Worm (Caenorhabditis elegans) whole organism, L2 larva: ENCODE results near the gene clec-175.

Experiments
- C34F6.9 ChIP-seq: fragments of 150-350 bp; optimal IDR thresholded peaks from 2 replicates; lab custom pipeline; 2014; ENCODE audit warnings: missing biosample characterization, missing genetic modification characterization
- F13H6.1 ChIP-seq: sonication (generic microtip); optimal IDR thresholded peaks from 2 replicates; lab custom pipeline; 2016; ENCODE audit warnings: missing genetic modification characterization, missing compliant biosample characterization
- R02D3.7 ChIP-seq: fragments of 150-350 bp; optimal IDR thresholded peaks from 2 replicates; lab custom pipeline; 2014; ENCODE audit warnings: missing biosample characterization, missing genetic modification characterization
- Y55F3AM.14 ChIP-seq: fragments of 200-800 bp; sonication (Bioruptor generic); optimal IDR thresholded peaks from 2 replicates; lab custom pipeline; 2018; ENCODE audit warnings: mild to moderate bottlenecking, missing genetic modification characterization, missing compliant biosample characterization
- alr-1 ChIP-seq: fragments of 150-350 bp; optimal IDR thresholded peaks from 2 replicates; lab custom pipeline; 2014; ENCODE audit warnings: missing biosample characterization, missing genetic modification characterization
- aly-2 ChIP-seq: fragments of 150-350 bp; optimal IDR thresholded peaks from 2 replicates; lab custom pipeline; 2014; ENCODE audit warnings: missing biosample characterization, missing genetic modification characterization
- blmp-1 ChIP-seq: sonication (generic microtip); optimal IDR thresholded peaks from 2 replicates; lab custom pipeline; 2017; ENCODE audit warnings: missing genetic modification characterization, mild to moderate bottlenecking, missing compliant biosample characterization, antibody characterized with exemption, moderate library complexity; ENCODE audit not compliant: insufficient read depth
- ceh-16 ChIP-seq: fragments of 150-350 bp; optimal IDR thresholded peaks from 2 replicates; lab custom pipeline; 2014; ENCODE audit warnings: missing biosample characterization, missing genetic modification characterization
- ceh-82 ChIP-seq: fragments of 150-350 bp; optimal IDR thresholded peaks from 2 replicates; lab custom pipeline; 2014; ENCODE audit warnings: missing biosample characterization, missing genetic modification characterization
- crh-2 ChIP-seq: sonication (generic microtip); optimal IDR thresholded peaks from 2 replicates; lab custom pipeline; 2017; ENCODE audit warnings: missing biosample characterization, missing genetic modification characterization
- dmd-4 ChIP-seq: sonication (generic microtip); optimal IDR thresholded peaks from 2 replicates; lab custom pipeline; 2017; ENCODE audit warnings: missing biosample characterization, missing genetic modification characterization
- egl-27 ChIP-seq: sonication (generic microtip); optimal IDR thresholded peaks from 3 replicates; lab custom pipeline; 2017; ENCODE audit warnings: missing biosample characterization, missing genetic modification reagents, missing genetic modification characterization
- elt-1 ChIP-seq: fragments of 150-350 bp; optimal IDR thresholded peaks from 2 replicates; lab custom pipeline; 2014; ENCODE audit warnings: missing biosample characterization, missing genetic modification characterization
- elt-3 ChIP-seq: sonication (generic microtip); optimal IDR thresholded peaks from 2 replicates; lab custom pipeline; 2017; ENCODE audit warnings: missing biosample characterization, missing genetic modification characterization
- fos-1 ChIP-seq: fragments of 150-350 bp; optimal IDR thresholded peaks from 2 replicates; lab custom pipeline; 2014; ENCODE audit warnings: missing biosample characterization, missing genetic modification characterization
- gmeb-1 ChIP-seq: fragments of 150-350 bp; optimal IDR thresholded peaks from 2 replicates; lab custom pipeline; 2014; ENCODE audit warnings: missing biosample characterization, missing genetic modification characterization
- lin-11 ChIP-seq: fragments of 150-350 bp; sonication (generic microtip); optimal IDR thresholded peaks from 2 replicates; lab custom pipeline; 2014; ENCODE audit warnings: missing biosample characterization, missing genetic modification characterization, inconsistent platforms, mixed read lengths
- lin-13 ChIP-seq: fragments of 150-350 bp; optimal IDR thresholded peaks from 2 replicates; lab custom pipeline; 2014; ENCODE audit warnings: missing biosample characterization, missing genetic modification reagents, missing genetic modification characterization
- lin-39 ChIP-seq: fragments of 150-350 bp; optimal IDR thresholded peaks from 2 replicates; lab custom pipeline; 2014; ENCODE audit warnings: missing biosample characterization, missing genetic modification reagents, missing genetic modification characterization
- lsy-2 ChIP-seq, 2 experiments: fragments of 150-350 bp in 1 of 2; sonication (generic microtip) in 1 of 2; optimal IDR thresholded peaks; 2 replicates each; lab custom pipeline; 2014 to 2017; ENCODE audit warnings: missing biosample characterization in 2 of 2, missing genetic modification characterization in 2 of 2
- mab-5 ChIP-seq: fragments of 150-350 bp; optimal IDR thresholded peaks from 2 replicates; lab custom pipeline; 2014; ENCODE audit warnings: missing biosample characterization, missing genetic modification characterization
- mbf-1 ChIP-seq: sonication (generic microtip); optimal IDR thresholded peaks from 2 replicates; lab custom pipeline; 2017; ENCODE audit warnings: missing biosample characterization, missing genetic modification characterization
- mdl-1 ChIP-seq, 2 experiments: fragments of 150-350 bp in 1 of 2; sonication (generic microtip) in 1 of 2; optimal IDR thresholded peaks; 2 replicates each; lab custom pipeline; 2017; ENCODE audit warnings: missing biosample characterization in 2 of 2, missing genetic modification characterization in 2 of 2
- nhr-11 ChIP-seq: fragments of 150-350 bp; optimal IDR thresholded peaks from 2 replicates; lab custom pipeline; 2014; ENCODE audit warnings: missing biosample characterization, missing genetic modification characterization
- nhr-129 ChIP-seq: fragments of 150-350 bp; optimal IDR thresholded peaks from 2 replicates; lab custom pipeline; 2014; ENCODE audit warnings: missing biosample characterization, missing genetic modification characterization
- nhr-21 ChIP-seq: fragments of 150-350 bp; optimal IDR thresholded peaks from 2 replicates; lab custom pipeline; 2014; ENCODE audit warnings: missing biosample characterization, missing genetic modification characterization
- nhr-23 ChIP-seq: fragments of 150-350 bp; optimal IDR thresholded peaks from 2 replicates; lab custom pipeline; 2014; ENCODE audit warnings: missing biosample characterization, missing genetic modification reagents, missing genetic modification characterization
- nhr-237 ChIP-seq: fragments of 150-350 bp; optimal IDR thresholded peaks from 2 replicates; lab custom pipeline; 2014; ENCODE audit warnings: missing biosample characterization, missing genetic modification characterization
- nhr-25 ChIP-seq: fragments of 150-350 bp; sonication (generic microtip); optimal IDR thresholded peaks from 3 replicates; lab custom pipeline; 2014; ENCODE audit warnings: missing biosample characterization, missing genetic modification characterization
- nhr-6 ChIP-seq: fragments of 150-350 bp; optimal IDR thresholded peaks from 2 replicates; lab custom pipeline; 2014; ENCODE audit warnings: missing biosample characterization, missing genetic modification characterization
- nhr-77 ChIP-seq: fragments of 150-350 bp; optimal IDR thresholded peaks from 2 replicates; lab custom pipeline; 2014; ENCODE audit warnings: missing biosample characterization, missing genetic modification characterization
- peb-1 ChIP-seq: fragments of 150-350 bp; optimal IDR thresholded peaks from 2 replicates; lab custom pipeline; 2014; ENCODE audit warnings: missing biosample characterization, missing genetic modification characterization
- sem-4 ChIP-seq: fragments of 150-350 bp; optimal IDR thresholded peaks from 2 replicates; lab custom pipeline; 2014; ENCODE audit warnings: missing biosample characterization, missing genetic modification reagents, missing genetic modification characterization
- skn-1 ChIP-seq: sonication (generic microtip); optimal IDR thresholded peaks from 2 replicates; lab custom pipeline; 2017; ENCODE audit warnings: missing biosample characterization, missing genetic modification characterization
- sma-3 ChIP-seq: sonication (generic microtip); optimal IDR thresholded peaks from 2 replicates; lab custom pipeline; 2016; ENCODE audit warnings: missing genetic modification reagents, missing genetic modification characterization, missing compliant biosample characterization
- sma-9 ChIP-seq, 2 experiments: fragments of 150-350 bp in 1 of 2; sonication (generic microtip) in 1 of 2; optimal IDR thresholded peaks; 2 replicates each; lab custom pipeline; 2014 to 2016; ENCODE audit warnings: missing genetic modification characterization in 2 of 2, mild to moderate bottlenecking in 1 of 2, missing biosample characterization in 1 of 2, missing compliant biosample characterization in 1 of 2, missing genetic modification reagents in 1 of 2, moderate library complexity in 1 of 2
- unc-39 ChIP-seq: fragments of 150-350 bp; optimal IDR thresholded peaks from 2 replicates; lab custom pipeline; 2014; ENCODE audit warnings: missing biosample characterization, missing genetic modification characterization
- unc-55 ChIP-seq: fragments of 150-350 bp; sonication (generic microtip); optimal IDR thresholded peaks from 3 replicates; lab custom pipeline; 2014; ENCODE audit warnings: missing biosample characterization, missing genetic modification reagents, missing genetic modification characterization
- unc-62 ChIP-seq: fragments of 150-350 bp; optimal IDR thresholded peaks from 2 replicates; lab custom pipeline; 2014; ENCODE audit warnings: missing biosample characterization, missing genetic modification reagents, missing genetic modification characterization
- ztf-1 ChIP-seq: fragments of 200-800 bp; sonication (Bioruptor generic); conservative IDR thresholded peaks from 2 replicates; pipeline ENCODE4 v1.3.6; 2022; ENCODE audit warnings: missing genetic modification characterization, missing compliant biosample characterization
- ztf-11 ChIP-seq: sonication (generic microtip); optimal IDR thresholded peaks from 2 replicates; lab custom pipeline; 2017; ENCODE audit warnings: missing biosample characterization, missing genetic modification characterization
- ztf-4 ChIP-seq: fragments of 150-350 bp; optimal IDR thresholded peaks from 2 replicates; lab custom pipeline; 2014; ENCODE audit warnings: missing biosample characterization, missing genetic modification characterization

clec-175 gene

DNA sequence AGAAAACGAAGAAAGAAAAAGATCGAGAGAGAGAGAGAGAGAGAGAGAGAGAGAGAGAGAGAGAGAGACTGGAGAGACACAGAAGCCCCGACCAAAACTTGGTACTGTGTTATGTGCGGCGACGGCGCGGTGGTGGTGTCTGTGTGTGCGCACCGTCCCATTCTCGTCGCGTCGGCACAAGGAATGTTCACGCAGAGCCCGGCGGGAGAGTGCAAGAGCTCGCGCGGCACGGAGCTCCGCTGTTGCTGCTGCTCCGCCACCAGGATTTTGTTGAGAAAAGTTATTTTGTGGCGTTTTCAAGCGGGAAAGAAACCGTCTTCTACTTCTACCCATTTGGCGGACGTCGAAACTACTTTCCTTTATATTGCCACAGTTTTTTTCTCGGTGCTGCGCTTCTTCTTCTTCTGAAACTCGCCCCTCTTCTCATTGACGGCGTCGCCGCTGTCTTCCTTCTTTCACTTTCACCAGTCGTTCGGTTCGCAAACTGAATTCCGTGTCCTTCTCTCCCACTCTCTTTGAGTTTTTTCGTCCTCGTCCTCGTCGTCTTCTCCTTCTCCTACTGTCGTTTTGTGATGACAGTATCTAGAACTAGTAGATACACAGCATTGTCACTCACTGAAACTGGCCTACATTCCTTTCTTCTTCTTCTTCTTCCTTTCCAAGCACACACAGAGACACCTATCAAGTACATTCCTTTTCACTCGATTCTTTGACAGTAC, 22.6 kb upstream of the clec-175 start:
- TF ChIP-seq F13H6.1 (tag; lab: Kevin White, UChicago), result peak; percentile 53
- TF ChIP-seq blmp-1 (tag; lab: Kevin White, UChicago), result peak; percentile 94
- peak; percentile 47 for TF ChIP-seq nhr-25
- TF ChIP-seq C34F6.9 (tag; lab: Kevin White, UChicago), result no peak

DNA sequence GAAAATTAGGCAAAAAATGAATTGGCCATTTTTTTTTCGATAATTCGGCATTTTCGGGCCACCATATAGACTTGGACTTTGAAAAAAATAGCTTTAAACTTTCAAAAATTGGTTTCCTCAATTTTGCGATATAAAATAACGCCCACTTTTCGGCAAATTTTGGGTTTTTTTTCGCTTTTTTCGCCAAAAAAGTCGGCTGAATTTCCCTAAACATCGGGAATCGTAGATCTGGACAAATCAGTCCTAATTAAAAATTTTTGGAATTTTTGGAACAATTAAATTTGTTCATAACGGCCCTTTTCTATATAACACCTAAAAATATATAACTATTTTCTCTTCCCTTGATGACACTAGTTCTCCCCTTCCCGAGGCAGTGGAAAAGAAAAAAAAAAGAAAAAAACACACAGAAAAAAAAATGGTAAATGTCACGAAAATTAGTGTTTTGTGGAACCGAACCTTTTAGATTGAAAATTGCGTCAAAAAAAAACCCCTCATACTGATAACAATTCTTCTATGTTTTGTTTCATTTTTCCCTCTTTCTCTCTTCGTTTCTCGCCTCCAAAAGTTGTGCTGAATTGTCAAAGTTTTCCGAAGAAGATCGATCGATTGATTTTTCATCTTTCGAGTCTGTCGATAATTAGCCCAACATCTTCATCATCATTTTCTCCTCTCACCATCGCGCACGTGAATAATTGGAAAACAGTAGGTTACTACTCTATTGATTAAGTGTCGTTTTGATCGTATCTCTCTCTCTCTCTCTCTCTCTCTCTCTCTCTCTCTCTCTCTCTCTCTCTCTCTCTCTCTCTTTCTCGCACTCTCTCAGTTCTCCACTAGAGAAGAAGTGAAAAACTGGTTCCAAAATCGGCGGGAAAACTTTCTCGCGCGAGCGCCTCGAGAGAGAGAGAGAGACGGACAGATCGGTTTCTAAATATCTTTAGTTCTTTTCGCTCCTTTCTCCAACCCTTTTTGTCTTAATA, 21.5 kb upstream of the clec-175 start, which contains the start of gene Y24D9A.6:
Gene Y24D9A.6, minus strand, starts transcription at position 51 of the 977 bp plus-strand sequence.
- TF ChIP-seq nhr-25 (peak; percentile 96), unc-62 (no peak), sem-4 (tag; lab: Kevin White, UChicago) (peak; percentile 90), dmd-4 (tag; lab: Kevin White, UChicago) (no peak), nhr-23 (tag; lab: Kevin White, UChicago) (no peak), ceh-16 (tag; lab: Kevin White, UChicago) (peak; percentile 100), nhr-77 (no peak), nhr-129 (tag; lab: Kevin White, UChicago) (peak; percentile 70), ceh-82 (tag; lab: Kevin White, UChicago) (no peak), mab-5 (tag; lab: Kevin White, UChicago) (no peak), C34F6.9 (tag; lab: Kevin White, UChicago) (peak; percentile 44), mbf-1 (tag; lab: Kevin White, UChicago) (no peak), nhr-11 (tag; lab: Kevin White, UChicago) (no peak), peb-1 (tag; lab: Kevin White, UChicago) (no peak), F13H6.1 (tag; lab: Kevin White, UChicago) (peak; percentile 62), fos-1 (tag; lab: Kevin White, UChicago) (peak; percentile 67), sma-9 (GFP tag; optimal IDR thresholded peaks at IDR 0.05; lab: Kevin White, UChicago) (peak; percentile 83), sma-9 (tag; optimal IDR thresholded peaks at IDR 0.05; lab: Kevin White, UChicago) (no peak), crh-2 (tag; lab: Kevin White, UChicago) (peak; percentile 80), lsy-2 (tag; optimal IDR thresholded peaks at IDR 0.05; lab: Kevin White, UChicago) (peak; percentile 7 to 75), R02D3.7 (tag; lab: Kevin White, UChicago) (no peak), nhr-237 (tag; lab: Kevin White, UChicago) (no peak), aly-2 (tag; lab: Kevin White, UChicago) (no peak), mdl-1 (tag; optimal IDR thresholded peaks at IDR 0.05; lab: Kevin White, UChicago) (peak; percentile 45 to 86), nhr-21 (peak; percentile 93), unc-55 (GFP tag; lab: Kevin White, UChicago) (peak; percentile 18), lin-39 (tag; lab: Kevin White, UChicago) (no peak), elt-1 (tag; lab: Kevin White, UChicago) (peak; percentile 63), skn-1 (tag; lab: Kevin White, UChicago) (no peak), egl-27 (tag; lab: Kevin White, UChicago) (peak; percentile 93), gmeb-1 (tag; lab: Kevin White, UChicago) (peak; percentile 82), lin-11 (tag; lab: Kevin White, UChicago) (no peak), unc-39 (tag; lab: Kevin White, UChicago) (no peak), ztf-11 (tag; lab: Kevin White, UChicago) (no peak), ztf-1 (no peak), ztf-4 (tag; lab: Kevin White, UChicago) (peak; percentile 69), Y55F3AM.14 (GFP tag; lab: Kevin White, UChicago) (no peak), blmp-1 (tag; lab: Kevin White, UChicago) (peak; percentile 96), alr-1 (no peak), lin-13 (GFP tag; lab: Kevin White, UChicago) (peak; percentile 55), nhr-6 (tag; lab: Kevin White, UChicago) (peak; percentile 84), elt-3 (tag; lab: Kevin White, UChicago) (no peak), sma-3 (GFP tag; lab: Kevin White, UChicago) (peak; percentile 86)
